Worm (Caenorhabditis elegans) whole organism, mixed stage, embryonic: ENCODE results near the gene aakg-5.

ENCODE experiments used
- M03D4.4 ChIP-seq: sonication (generic microtip); optimal IDR thresholded peaks from 2 replicates; lab custom pipeline; 2017; ENCODE audit warnings: mild to moderate bottlenecking, missing genetic modification characterization, missing compliant biosample characterization
- bed-3 ChIP-seq: fragments of 200-800 bp; sonication (Bioruptor generic); optimal IDR thresholded peaks from 3 replicates; lab custom pipeline; 2018; ENCODE audit warnings: mild to moderate bottlenecking, missing genetic modification characterization, moderate library complexity, missing compliant biosample characterization
- ceh-39 ChIP-seq: fragments of 150-350 bp; optimal IDR thresholded peaks from 2 replicates; lab custom pipeline; 2014; ENCODE audit warnings: missing biosample characterization, missing genetic modification characterization
- ceh-43 ChIP-seq: fragments of 200-800 bp; sonication (Bioruptor generic); optimal IDR thresholded peaks from 2 replicates; lab custom pipeline; 2018; ENCODE audit warnings: mild to moderate bottlenecking, missing genetic modification characterization, moderate library complexity, missing compliant biosample characterization
- ceh-83 ChIP-seq: fragments of 200-800 bp; sonication (Bioruptor generic); optimal IDR thresholded peaks from 2 replicates; lab custom pipeline; 2018; ENCODE audit warnings: mild to moderate bottlenecking, missing genetic modification characterization, missing compliant biosample characterization
- ces-1 ChIP-seq: fragments of 150-350 bp; optimal IDR thresholded peaks from 2 replicates; lab custom pipeline; 2014; ENCODE audit warnings: missing biosample characterization, missing genetic modification reagents, missing genetic modification characterization
- cnd-1 ChIP-seq: fragments of 200-800 bp; sonication (Bioruptor generic); optimal IDR thresholded peaks from 2 replicates; lab custom pipeline; 2018; ENCODE audit warnings: mild to moderate bottlenecking, missing genetic modification characterization, missing compliant biosample characterization
- elt-1 ChIP-seq: sonication (generic microtip); optimal IDR thresholded peaks from 2 replicates; lab custom pipeline; 2017; ENCODE audit warnings: missing genetic modification characterization, mild to moderate bottlenecking, missing compliant biosample characterization, antibody characterized with exemption, moderate library complexity, borderline replicate concordance; ENCODE audit not compliant: insufficient read depth
- elt-3 ChIP-seq: fragments of 150-350 bp; optimal IDR thresholded peaks from 2 replicates; lab custom pipeline; 2014; ENCODE audit warnings: missing biosample characterization, missing genetic modification characterization
- flh-1 ChIP-seq: fragments of 200-800 bp; sonication (Bioruptor generic); optimal IDR thresholded peaks from 2 replicates; lab custom pipeline; 2018; ENCODE audit warnings: mild to moderate bottlenecking, missing genetic modification characterization, moderate library complexity, missing compliant biosample characterization
- hlh-1 ChIP-seq: fragments of 150-350 bp; optimal IDR thresholded peaks from 2 replicates; lab custom pipeline; 2014; ENCODE audit warnings: missing biosample characterization, missing genetic modification reagents, missing genetic modification characterization
- lin-13 ChIP-seq: fragments of 150-350 bp; optimal IDR thresholded peaks from 2 replicates; lab custom pipeline; 2014; ENCODE audit warnings: missing biosample characterization, missing genetic modification characterization
- lin-32 ChIP-seq: fragments of 200-800 bp; sonication (Bioruptor generic); optimal IDR thresholded peaks from 2 replicates; lab custom pipeline; 2018; ENCODE audit warnings: mild to moderate bottlenecking, missing genetic modification characterization, missing compliant biosample characterization
- lsy-2 ChIP-seq: fragments of 150-350 bp; optimal IDR thresholded peaks from 2 replicates; lab custom pipeline; 2014; ENCODE audit warnings: missing biosample characterization, missing genetic modification characterization
- mab-5 ChIP-seq: fragments of 150-350 bp; optimal IDR thresholded peaks from 2 replicates; lab custom pipeline; 2014; ENCODE audit warnings: missing biosample characterization, missing genetic modification characterization
- mep-1 ChIP-seq: fragments of 150-350 bp; optimal IDR thresholded peaks from 2 replicates; lab custom pipeline; 2017; ENCODE audit warnings: missing biosample characterization, missing genetic modification reagents, missing genetic modification characterization, inconsistent platforms
- mls-2 ChIP-seq: sonication (generic microtip); optimal IDR thresholded peaks from 2 replicates; lab custom pipeline; 2016; ENCODE audit warnings: mild to moderate bottlenecking, missing genetic modification characterization, moderate library complexity, missing compliant biosample characterization
- nhr-12 ChIP-seq: fragments of 150-350 bp; optimal IDR thresholded peaks from 2 replicates; lab custom pipeline; 2014; ENCODE audit warnings: missing biosample characterization, missing genetic modification characterization
- nhr-2 ChIP-seq: fragments of 150-350 bp; optimal IDR thresholded peaks from 2 replicates; lab custom pipeline; 2014; ENCODE audit warnings: missing biosample characterization, missing genetic modification characterization
- nhr-237 ChIP-seq: fragments of 150-350 bp; optimal IDR thresholded peaks from 2 replicates; lab custom pipeline; 2014; ENCODE audit warnings: missing biosample characterization, missing genetic modification characterization
- nhr-28 ChIP-seq: fragments of 150-350 bp; optimal IDR thresholded peaks from 2 replicates; lab custom pipeline; 2014; ENCODE audit warnings: missing biosample characterization, missing genetic modification characterization
- nhr-76 ChIP-seq: sonication (generic microtip); optimal IDR thresholded peaks from 2 replicates; lab custom pipeline; 2017; ENCODE audit warnings: missing biosample characterization, missing genetic modification characterization
- pha-4 ChIP-seq: fragments of 150-350 bp; optimal IDR thresholded peaks from 2 replicates; lab custom pipeline; 2018; ENCODE audit warnings: missing biosample characterization, missing genetic modification reagents, missing genetic modification characterization
- snpc-4 ChIP-seq: fragments of 150-350 bp; optimal IDR thresholded peaks from 2 replicates; lab custom pipeline; 2014; ENCODE audit warnings: missing biosample characterization, missing genetic modification characterization
- tbx-8 ChIP-seq: fragments of 200-800 bp; sonication (Bioruptor generic); optimal IDR thresholded peaks from 2 replicates; lab custom pipeline; 2018; ENCODE audit warnings: mild to moderate bottlenecking, missing genetic modification characterization, moderate library complexity, missing compliant biosample characterization
- unc-120 ChIP-seq: sonication (generic microtip); optimal IDR thresholded peaks from 2 replicates; lab custom pipeline; 2017; ENCODE audit warnings: missing genetic modification characterization, missing compliant biosample characterization; ENCODE audit not compliant: poor library complexity, severe bottlenecking
- unc-39 ChIP-seq: fragments of 150-350 bp; optimal IDR thresholded peaks from 2 replicates; lab custom pipeline; 2014; ENCODE audit warnings: missing biosample characterization, missing genetic modification characterization
- unc-62 ChIP-seq: fragments of 150-350 bp; optimal IDR thresholded peaks from 2 replicates; lab custom pipeline; 2014; ENCODE audit warnings: missing biosample characterization, missing genetic modification reagents, missing genetic modification characterization
- zip-8 ChIP-seq: fragments of 150-350 bp; optimal IDR thresholded peaks from 2 replicates; lab custom pipeline; 2014; ENCODE audit warnings: missing biosample characterization, missing genetic modification characterization
- ztf-11 ChIP-seq: fragments of 150-350 bp; optimal IDR thresholded peaks from 2 replicates; lab custom pipeline; 2014; ENCODE audit warnings: missing biosample characterization, missing genetic modification characterization

Gene aakg-5

DNA sequence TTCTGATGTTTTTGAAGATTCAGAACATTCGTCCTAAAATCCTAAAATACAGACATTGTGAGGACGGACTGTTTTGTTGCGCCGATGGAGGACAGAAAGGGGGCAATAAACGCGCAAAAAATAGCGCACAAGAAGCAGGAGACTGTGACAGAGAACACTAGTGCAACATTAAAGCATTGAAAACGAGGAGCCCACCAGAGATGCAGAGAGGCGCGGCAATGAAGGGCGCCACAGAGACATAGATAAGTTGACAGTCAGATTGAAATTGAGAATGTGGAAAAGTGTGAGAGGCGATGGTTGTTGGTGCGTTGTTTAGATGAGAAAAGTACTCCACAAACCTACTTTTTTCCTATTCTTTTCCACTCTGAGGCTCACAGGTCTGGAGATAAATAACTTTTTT, at the start of gene aakg-5:
Gene aakg-5 (minus strand): TSS at position 159 of the 400 bp plus-strand sequence.
- peak; percentile 43 for TF ChIP-seq pha-4 (tag; lab: Kevin White, UChicago)
- no peak for TF ChIP-seq mls-2
- TF ChIP-seq ces-1 (GFP tag; lab: Kevin White, UChicago), result no peak
- no peak for TF ChIP-seq M03D4.4 (tag; lab: Kevin White, UChicago)
- TF ChIP-seq mab-5 (tag; lab: Kevin White, UChicago), result no peak
- peak; percentile 4 for TF ChIP-seq unc-120

ce11 chrII:10021749-10022148, 46.8 kb upstream of the aakg-5 start:
- TF ChIP-seq ces-1 (GFP tag; lab: Kevin White, UChicago), result no peak
- no peak for TF ChIP-seq ceh-39 (tag; lab: Kevin White, UChicago)
- no peak for TF ChIP-seq pha-4 (tag; lab: Kevin White, UChicago)
- no peak for TF ChIP-seq ztf-11
- no peak for TF ChIP-seq snpc-4 (tag; lab: Kevin White, UChicago)
- TF ChIP-seq nhr-28 (tag; lab: Kevin White, UChicago), result no peak
- no peak for TF ChIP-seq M03D4.4 (tag; lab: Kevin White, UChicago)
- no peak for TF ChIP-seq lin-32
- no peak for TF ChIP-seq unc-62 (GFP tag; lab: Kevin White, UChicago)
- no peak for TF ChIP-seq nhr-237
- no peak for TF ChIP-seq hlh-1 (tag; lab: Kevin White, UChicago)
- TF ChIP-seq lin-13 (tag; lab: Kevin White, UChicago), result no peak
- TF ChIP-seq nhr-12, result no peak
- TF ChIP-seq nhr-2, result no peak
- no peak for TF ChIP-seq unc-39
- TF ChIP-seq zip-8 (tag; lab: Kevin White, UChicago), result no peak
- TF ChIP-seq unc-120, result no peak
- no peak for TF ChIP-seq flh-1 (GFP tag; lab: Kevin White, UChicago)
- no peak for TF ChIP-seq ceh-43 (GFP tag; lab: Kevin White, UChicago)
- TF ChIP-seq, all 35 proteins: peak for 0

DNA sequence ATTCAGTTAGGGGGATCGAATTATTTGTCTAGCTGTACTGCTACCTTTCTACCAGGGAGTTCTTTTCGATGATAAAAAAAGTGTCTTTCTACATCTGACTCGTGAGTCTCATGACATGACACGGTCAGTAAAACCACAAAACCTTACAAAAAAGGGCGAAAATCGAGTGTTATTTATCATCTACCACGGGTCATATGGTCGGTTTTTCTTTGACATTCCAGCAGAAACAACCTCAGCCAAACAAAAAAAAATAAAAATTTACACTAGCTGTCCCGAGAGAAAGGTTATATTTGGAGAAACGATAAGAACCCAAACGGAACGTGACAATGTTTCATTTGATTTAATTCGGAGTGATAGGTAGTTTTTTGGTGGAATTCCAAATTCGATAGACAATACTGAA, 44.7 kb upstream of the aakg-5 start:
- TF ChIP-seq mls-2 (no peak), zip-8 (tag; lab: Kevin White, UChicago) (no peak), tbx-8 (GFP tag; lab: Kevin White, UChicago) (no peak)

DNA sequence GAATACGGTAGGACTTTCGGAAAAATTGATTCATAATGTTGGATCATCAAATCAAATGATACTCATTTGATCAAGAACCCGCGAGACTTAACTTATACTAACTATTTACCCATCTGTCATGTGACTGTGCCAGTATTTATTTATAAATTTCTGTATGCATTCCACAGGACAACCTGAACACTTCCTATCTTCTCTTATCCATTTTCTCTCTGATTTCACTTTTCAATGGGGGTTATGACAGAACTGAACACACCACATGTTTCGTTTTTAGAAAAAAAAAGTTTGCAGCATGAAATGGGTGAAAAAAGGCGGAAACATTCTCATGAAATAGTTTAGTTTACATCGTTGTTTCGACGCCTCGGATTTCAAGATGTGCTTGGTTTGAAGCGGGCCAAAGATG, 42.6 kb upstream of the aakg-5 start:
- no peak for TF ChIP-seq unc-62 (GFP tag; lab: Kevin White, UChicago)
- TF ChIP-seq ztf-11, result no peak

DNA sequence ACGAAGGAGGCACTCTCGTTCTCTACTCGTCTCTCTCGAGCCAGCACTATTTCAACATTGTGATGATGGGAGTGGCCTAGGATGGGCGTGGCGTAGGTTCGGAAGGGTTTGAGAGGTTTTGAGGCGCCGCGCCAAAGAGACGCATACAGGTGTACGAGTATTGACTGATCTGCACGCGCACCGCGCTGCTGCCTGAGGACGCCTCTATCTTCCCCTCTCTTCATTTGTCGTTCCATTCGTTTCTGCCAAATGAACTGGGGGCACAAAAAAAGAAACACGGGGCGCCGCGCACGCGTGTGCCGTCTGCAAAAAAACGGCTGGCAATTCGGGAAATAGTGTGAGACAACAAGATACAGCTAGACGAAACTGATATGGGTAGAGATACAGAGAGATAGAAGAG, 41.1 kb upstream of the aakg-5 start, which contains the start of gene lec-2:
Gene lec-2 (minus strand): TSS at position 171 of the 400 bp plus-strand sequence.
- TF ChIP-seq cnd-1 (tag; lab: Kevin White, UChicago) (no peak), snpc-4 (tag; lab: Kevin White, UChicago) (no peak), lsy-2 (no peak), nhr-28 (tag; lab: Kevin White, UChicago) (no peak), pha-4 (tag; lab: Kevin White, UChicago) (no peak), ces-1 (GFP tag; lab: Kevin White, UChicago) (no peak), hlh-1 (tag; lab: Kevin White, UChicago) (no peak), unc-120 (no peak), elt-1 (tag; lab: Kevin White, UChicago) (no peak), flh-1 (GFP tag; lab: Kevin White, UChicago) (no peak), unc-62 (GFP tag; lab: Kevin White, UChicago) (no peak)

ce11 chrII:10014384-10014783, 39.5 kb upstream of the aakg-5 start:
- TF ChIP-seq elt-3 (tag; lab: Kevin White, UChicago), result no peak
- TF ChIP-seq nhr-76 (tag; lab: Kevin White, UChicago), result no peak
- TF ChIP-seq mab-5 (tag; lab: Kevin White, UChicago), result no peak
- TF ChIP-seq nhr-12, result no peak
- TF ChIP-seq ceh-83 (GFP tag; lab: Kevin White, UChicago), result no peak
- TF ChIP-seq mep-1 (tag; lab: Kevin White, UChicago), result no peak

DNA sequence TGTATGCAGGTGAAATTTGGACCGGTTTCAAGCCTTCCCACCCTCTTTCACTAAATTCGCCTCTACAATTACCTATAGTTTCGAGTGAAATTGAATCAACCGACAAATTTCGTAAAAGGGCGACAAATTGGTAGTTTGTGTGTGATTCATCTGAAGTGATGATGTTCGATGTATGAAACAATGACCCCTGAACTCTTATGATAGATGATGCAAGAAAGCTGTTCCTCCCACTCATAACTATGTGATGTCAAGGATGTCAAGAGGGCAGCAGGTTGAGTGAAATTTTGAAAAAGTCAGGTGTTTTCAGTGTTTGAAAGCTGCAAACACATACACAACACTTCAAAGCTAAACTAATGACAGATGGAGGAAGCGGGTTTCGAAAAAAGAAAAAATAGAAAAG, 37.6 kb upstream of the aakg-5 start:
- TF ChIP-seq mep-1 (tag; lab: Kevin White, UChicago) (no peak), bed-3 (no peak), elt-1 (tag; lab: Kevin White, UChicago) (no peak)
